Fruit fly (Drosophila melanogaster) whole organism, embryonic: Measurements from ENCODE around the gene Elp4.

Experiments
- Abd-B ChIP-seq: fragments of 200-800 bp; sonication (Bioruptor generic); optimal IDR thresholded peaks from 2 replicates; lab custom pipeline; 2018; ENCODE audit warnings: missing biosample characterization, mild to moderate bottlenecking, missing genetic modification characterization, moderate library complexity
- BtbVII ChIP-seq: fragments of 200-800 bp; sonication (Bioruptor generic); optimal IDR thresholded peaks from 3 replicates; lab custom pipeline; 2017; ENCODE audit warnings: missing biosample characterization, mild to moderate bottlenecking, missing genetic modification characterization
- CG10959 ChIP-seq: fragments of 200-800 bp; sonication (Bioruptor generic); IDR thresholded peaks from 2 replicates; pipeline ENCODE4 v1.3.6; 2022; ENCODE audit warnings: missing biosample characterization, missing genetic modification characterization
- CG11504 ChIP-seq: fragments of 200-800 bp; sonication (Bioruptor generic); optimal IDR thresholded peaks from 3 replicates; lab custom pipeline; 2019; ENCODE audit warnings: missing biosample characterization, mild to moderate bottlenecking, missing genetic modification characterization, moderate library complexity
- CG14441 ChIP-seq: fragments of 200-800 bp; sonication (Bioruptor generic); IDR thresholded peaks from 2 replicates; pipeline ENCODE4 v1.3.6; 2022; ENCODE audit warnings: missing biosample characterization, missing genetic modification characterization
- CG15269 ChIP-seq: fragments of 200-800 bp; sonication (Bioruptor generic); optimal IDR thresholded peaks from 2 replicates; lab custom pipeline; 2018; ENCODE audit warnings: missing biosample characterization, mild to moderate bottlenecking, missing genetic modification characterization, moderate library complexity
- CG16779 ChIP-seq: fragments of 200-800 bp; sonication (Bioruptor generic); IDR thresholded peaks from 2 replicates; pipeline ENCODE4 v1.3.6; 2022; ENCODE audit warnings: missing biosample characterization, missing genetic modification characterization
- CG16815 ChIP-seq: fragments of 200-800 bp; sonication (Bioruptor generic); optimal IDR thresholded peaks from 3 replicates; lab custom pipeline; 2017; ENCODE audit warnings: missing biosample characterization, mild to moderate bottlenecking, missing genetic modification characterization
- CG17186 ChIP-seq: fragments of 200-800 bp; sonication (Bioruptor generic); optimal IDR thresholded peaks from 3 replicates; lab custom pipeline; 2017; ENCODE audit warnings: missing biosample characterization, missing genetic modification reagents, missing genetic modification characterization
- CG2120 ChIP-seq: fragments of 200-800 bp; sonication (Bioruptor generic); optimal IDR thresholded peaks from 3 replicates; lab custom pipeline; 2016; ENCODE audit warnings: missing biosample characterization, missing genetic modification characterization
- CG30020 ChIP-seq: fragments of 200-800 bp; optimal IDR thresholded peaks from 2 replicates; lab custom pipeline; 2019; ENCODE audit warnings: missing biosample characterization, mild to moderate bottlenecking, missing genetic modification characterization, moderate library complexity
- CG34376 ChIP-seq: fragments of 200-800 bp; sonication (Bioruptor generic); optimal IDR thresholded peaks from 2 replicates; lab custom pipeline; 2018; ENCODE audit warnings: missing biosample characterization, mild to moderate bottlenecking, missing genetic modification characterization
- CG4424 ChIP-seq: fragments of 200-800 bp; sonication (Bioruptor generic); optimal IDR thresholded peaks from 3 replicates; lab custom pipeline; 2016; ENCODE audit warnings: missing biosample characterization, missing genetic modification characterization
- CG7839 ChIP-seq: fragments of 200-800 bp; sonication (Bioruptor generic); optimal IDR thresholded peaks from 3 replicates; lab custom pipeline; 2018; ENCODE audit warnings: missing biosample characterization, mild to moderate bottlenecking, missing genetic modification characterization, moderate library complexity
- CG8924 ChIP-seq: fragments of 200-800 bp; optimal IDR thresholded peaks from 3 replicates; lab custom pipeline; 2019; ENCODE audit warnings: missing biosample characterization, mild to moderate bottlenecking, missing genetic modification characterization, moderate library complexity
- Dek ChIP-seq: fragments of 200-800 bp; sonication (Bioruptor generic); optimal IDR thresholded peaks from 3 replicates; lab custom pipeline; 2019; ENCODE audit warnings: missing biosample characterization, mild to moderate bottlenecking, missing genetic modification characterization, moderate library complexity
- Dip3 ChIP-seq: fragments of 200-800 bp; sonication (Bioruptor generic); optimal IDR thresholded peaks from 3 replicates; lab custom pipeline; 2016; ENCODE audit warnings: missing biosample characterization, missing genetic modification characterization
- Doc3 ChIP-seq: fragments of 200-800 bp; sonication (Bioruptor generic); IDR thresholded peaks from 3 replicates; pipeline ENCODE4 v1.3.6; 2022; ENCODE audit warnings: missing biosample characterization, missing genetic modification characterization; ENCODE audit not compliant: partially characterized antibody
- Dp ChIP-seq: fragments of 200-800 bp; sonication (Bioruptor generic); optimal IDR thresholded peaks from 2 replicates; lab custom pipeline; 2018; ENCODE audit warnings: missing biosample characterization, mild to moderate bottlenecking, missing genetic modification characterization, moderate library complexity
- Drgx ChIP-seq: fragments of 200-800 bp; sonication (Bioruptor generic); IDR thresholded peaks from 2 replicates; pipeline ENCODE4 v1.3.6; 2022; ENCODE audit warnings: missing biosample characterization, missing genetic modification characterization
- HHEX ChIP-seq: fragments of 200-800 bp; sonication (Bioruptor generic); optimal IDR thresholded peaks from 3 replicates; lab custom pipeline; 2017; ENCODE audit warnings: missing biosample characterization, mild to moderate bottlenecking, missing genetic modification characterization, missing genetic modification reagents
- HLH3B ChIP-seq: fragments of 200-800 bp; sonication (Bioruptor generic); IDR thresholded peaks from 2 replicates; pipeline ENCODE4 v1.3.6; 2022; ENCODE audit warnings: missing biosample characterization, missing genetic modification characterization
- HmgD ChIP-seq: fragments of 200-800 bp; sonication (Bioruptor generic); optimal IDR thresholded peaks from 3 replicates; lab custom pipeline; 2016; ENCODE audit warnings: missing biosample characterization, missing genetic modification characterization
- Hr78 ChIP-seq, 2 experiments: fragments of 200-800 bp in 1 of 2; fragments of >200 bp in 1 of 2; sonication (Bioruptor generic) in 1 of 2; optimal IDR thresholded peaks; 2 replicates each; lab custom pipeline; 2017 to 2019; ENCODE audit warnings: missing biosample characterization in 2 of 2, missing genetic modification characterization in 2 of 2, mild to moderate bottlenecking in 1 of 2, moderate library complexity in 1 of 2
- MBD-R2 ChIP-seq: fragments of 200-800 bp; sonication (Bioruptor generic); IDR thresholded peaks from 2 replicates; pipeline ENCODE4 v1.3.6; 2022; ENCODE audit warnings: missing biosample characterization, missing genetic modification characterization
- Pdp1 ChIP-seq, 2 experiments: fragments of 200-800 bp; sonication (Bioruptor generic); optimal IDR thresholded peaks; 3 replicates each; lab custom pipeline; 2016; ENCODE audit warnings: missing biosample characterization in 2 of 2, missing genetic modification characterization in 2 of 2, mild to moderate bottlenecking in 1 of 2, moderate library complexity in 1 of 2
- Ssrp ChIP-seq: fragments of 200-800 bp; sonication (Bioruptor generic); optimal IDR thresholded peaks from 2 replicates; lab custom pipeline; 2018; ENCODE audit warnings: missing biosample characterization, mild to moderate bottlenecking, missing genetic modification characterization, moderate library complexity
- Vsx1 ChIP-seq: fragments of 200-800 bp; sonication (Bioruptor generic); optimal IDR thresholded peaks from 2 replicates; lab custom pipeline; 2017; ENCODE audit warnings: missing biosample characterization, mild to moderate bottlenecking, missing genetic modification characterization, missing genetic modification reagents
- abd-A ChIP-seq: fragments of 200-800 bp; sonication (Bioruptor generic); optimal IDR thresholded peaks from 3 replicates; lab custom pipeline; 2019; ENCODE audit warnings: missing biosample characterization, mild to moderate bottlenecking, missing genetic modification characterization, moderate library complexity
- bsh ChIP-seq, 2 experiments: fragments of 200-800 bp; sonication (Bioruptor generic); optimal IDR thresholded peaks; 2 replicates each; lab custom pipeline; 2017 to 2018; ENCODE audit warnings: mild to moderate bottlenecking in 2 of 2, missing biosample characterization in 2 of 2, missing genetic modification characterization in 2 of 2, moderate library complexity in 1 of 2
- chinmo ChIP-seq: fragments of 200-800 bp; sonication (Bioruptor generic); IDR thresholded peaks from 4 replicates; pipeline ENCODE4 v1.3.6; 2022; ENCODE audit warnings: missing biosample characterization, missing genetic modification characterization; ENCODE audit not compliant: partially characterized antibody
- chn ChIP-seq: fragments of 200-800 bp; sonication (Bioruptor generic); optimal IDR thresholded peaks from 2 replicates; lab custom pipeline; 2016; ENCODE audit warnings: missing biosample characterization, missing genetic modification characterization
- ci ChIP-seq: fragments of 200-800 bp; sonication (Bioruptor generic); IDR thresholded peaks from 3 replicates; pipeline ENCODE4 v1.3.6; 2022; ENCODE audit warnings: missing biosample characterization, missing genetic modification characterization
- gfzf ChIP-seq: fragments of 200-800 bp; sonication (Bioruptor generic); optimal IDR thresholded peaks from 2 replicates; lab custom pipeline; 2016; ENCODE audit warnings: missing biosample characterization, mild to moderate bottlenecking, missing genetic modification characterization, moderate library complexity
- gro ChIP-seq: fragments of 200-800 bp; sonication (Bioruptor generic); optimal IDR thresholded peaks from 2 replicates; lab custom pipeline; 2016; ENCODE audit warnings: missing biosample characterization, missing genetic modification characterization
- hb ChIP-seq: fragments of 200-800 bp; sonication (Bioruptor generic); IDR thresholded peaks from 3 replicates; pipeline ENCODE4 v1.3.6; 2022; ENCODE audit warnings: missing biosample characterization, missing genetic modification characterization; ENCODE audit not compliant: partially characterized antibody
- hth ChIP-seq: fragments of >200 bp; optimal IDR thresholded peaks from 2 replicates; lab custom pipeline; 2017; ENCODE audit warnings: inconsistent platforms
- jigr1 ChIP-seq: fragments of 200-800 bp; sonication (Bioruptor generic); IDR thresholded peaks from 3 replicates; pipeline ENCODE4 v1.3.6; 2022; ENCODE audit warnings: missing biosample characterization, missing genetic modification characterization
- jumu ChIP-seq: fragments of 200-800 bp; sonication (Bioruptor generic); optimal IDR thresholded peaks from 3 replicates; lab custom pipeline; 2016; ENCODE audit warnings: missing biosample characterization, missing genetic modification characterization
- knrl ChIP-seq: fragments of 200-800 bp; sonication (Bioruptor generic); IDR thresholded peaks from 3 replicates; pipeline ENCODE4 v1.3.6; 2022; ENCODE audit warnings: missing biosample characterization, missing genetic modification characterization; ENCODE audit not compliant: partially characterized antibody
- lab ChIP-seq: fragments of 200-800 bp; sonication (Bioruptor generic); optimal IDR thresholded peaks from 3 replicates; lab custom pipeline; 2017; ENCODE audit warnings: missing biosample characterization, missing genetic modification characterization, mild to moderate bottlenecking, moderate library complexity, missing genetic modification reagents
- nom ChIP-seq: fragments of 200-800 bp; sonication (Bioruptor generic); optimal IDR thresholded peaks from 2 replicates; lab custom pipeline; 2017; ENCODE audit warnings: missing biosample characterization, missing genetic modification characterization, mild to moderate bottlenecking, moderate library complexity, missing genetic modification reagents
- pb ChIP-seq: fragments of 200-800 bp; sonication (Bioruptor generic); optimal IDR thresholded peaks from 3 replicates; lab custom pipeline; 2016; ENCODE audit warnings: missing biosample characterization, missing genetic modification characterization
- row ChIP-seq: fragments of 200-800 bp; sonication (Bioruptor generic); IDR thresholded peaks from 3 replicates; pipeline ENCODE4 v1.3.6; 2022; ENCODE audit warnings: missing biosample characterization, missing genetic modification characterization
- scrt ChIP-seq: fragments of 200-800 bp; sonication (Bioruptor generic); optimal IDR thresholded peaks from 2 replicates; lab custom pipeline; 2018; ENCODE audit warnings: missing biosample characterization, mild to moderate bottlenecking, missing genetic modification characterization, moderate library complexity
- sim ChIP-seq: fragments of 200-800 bp; sonication (Bioruptor generic); IDR thresholded peaks from 2 replicates; pipeline ENCODE4 v1.3.6; 2022; ENCODE audit warnings: missing biosample characterization, missing genetic modification characterization
- trem ChIP-seq: fragments of 200-800 bp; optimal IDR thresholded peaks from 3 replicates; lab custom pipeline; 2019; ENCODE audit warnings: missing biosample characterization, mild to moderate bottlenecking, missing genetic modification characterization, moderate library complexity
- wek ChIP-seq: fragments of 200-800 bp; sonication (Bioruptor generic); optimal IDR thresholded peaks from 3 replicates; lab custom pipeline; 2018; ENCODE audit warnings: missing biosample characterization, mild to moderate bottlenecking, missing genetic modification characterization, moderate library complexity
- wor ChIP-seq: fragments of 200-800 bp; sonication (Bioruptor generic); IDR thresholded peaks from 2 replicates; pipeline ENCODE4 v1.3.6; 2022; ENCODE audit warnings: missing biosample characterization, missing genetic modification characterization
- zfh1 ChIP-seq: fragments of 200-800 bp; sonication (Bioruptor generic); IDR thresholded peaks from 3 replicates; pipeline ENCODE4 v1.3.6; 2022; ENCODE audit warnings: missing biosample characterization, missing genetic modification characterization

Gene Elp4

dm6 chr2L:5491220-5491619, 32.7 kb upstream of the Elp4 start (continued):
- TF ChIP-seq ci (GFP tag; lab: Robert Waterston, UW) (peak; percentile 59; the same call in 1 of the 3 replicates), Dip3 (GFP tag; lab: Kevin White, UChicago) (no peak), zfh1 (GFP tag; lab: Robert Waterston, UW) (peak; percentile 74; the same call in 2 of the 3 replicates), CG14441 (GFP tag; lab: Robert Waterston, UW) (no peak), CG16779 (GFP tag; lab: Robert Waterston, UW) (no peak), CG2120 (GFP tag; lab: Kevin White, UChicago) (no peak), Pdp1 (GFP tag; optimal IDR thresholded peaks at IDR 0.05; lab: Kevin White, UChicago) (peak in 1 of 2 experiments; percentile 17), HLH3B (GFP tag; lab: Robert Waterston, UW) (no peak), jigr1 (GFP tag; lab: Robert Waterston, UW) (no peak), wek (GFP tag; lab: Kevin White, UChicago) (no peak), CG17186 (GFP tag; lab: Kevin White, UChicago) (no peak), CG16815 (GFP tag; lab: Kevin White, UChicago) (peak; percentile 3), trem (tag; lab: Kevin White, UChicago) (peak; percentile 10), CG8924 (tag; lab: Kevin White, UChicago) (no peak), Drgx (GFP tag; lab: Robert Waterston, UW) (peak; percentile 65), CG30020 (tag; lab: Kevin White, UChicago) (no peak), CG4424 (GFP tag; lab: Kevin White, UChicago) (peak; percentile 19), Vsx1 (no peak), HmgD (GFP tag; lab: Kevin White, UChicago) (no peak), Abd-B (GFP tag; lab: Kevin White, UChicago) (no peak), Doc3 (no peak), Dek (tag; lab: Kevin White, UChicago) (no peak), wor (GFP tag; lab: Robert Waterston, UW) (no peak), CG15269 (tag; lab: Kevin White, UChicago) (no peak), bsh (GFP tag; optimal IDR thresholded peaks at IDR 0.05; lab: Kevin White, UChicago) (peak; percentile 40 to 53), knrl (no peak), Hr78 (GFP tag; optimal IDR thresholded peaks at IDR 0.05; lab: Kevin White, UChicago) (no peak), jumu (GFP tag; lab: Kevin White, UChicago) (no peak), sim (no peak), scrt (GFP tag; lab: Kevin White, UChicago) (no peak), BtbVII (no peak), CG7839 (tag; lab: Kevin White, UChicago) (peak; percentile 21), CG10959 (0 out of 2 replicates have a peak, but pooled peaks have one; percentile 27), hth (lab: Kevin White, UChicago) (no peak), gro (GFP tag; lab: Kevin White, UChicago) (no peak), abd-A (tag; lab: Kevin White, UChicago) (no peak), row (GFP tag; lab: Robert Waterston, UW) (peak; percentile 36; the same call in 2 of the 3 replicates), MBD-R2 (GFP tag; lab: Robert Waterston, UW) (no peak), Ssrp (tag; lab: Kevin White, UChicago) (no peak), lab (no peak), HHEX (GFP tag; lab: Kevin White, UChicago) (no peak), hb (no peak), nom (peak; percentile 23), Dp (GFP tag; lab: Kevin White, UChicago) (no peak), pb (GFP tag; lab: Kevin White, UChicago) (no peak), chn (GFP tag; lab: Kevin White, UChicago) (peak; percentile 27), CG34376 (no peak), gfzf (no peak), CG11504 (tag; lab: Kevin White, UChicago) (no peak), chinmo (GFP tag; lab: Robert Waterston, UW) (no peak)
